Worm (Caenorhabditis elegans) whole organism, young adult: Measurements from ENCODE around the gene spin-1.

ENCODE experiments used
- egrh-3 ChIP-seq: fragments of 200-800 bp; sonication (Bioruptor generic); IDR thresholded peaks from 2 replicates; pipeline ENCODE4 v1.3.6; 2022; ENCODE audit warnings: missing genetic modification reagents, missing genetic modification characterization, missing compliant biosample characterization
- nhr-179 ChIP-seq: sonication (generic microtip); optimal IDR thresholded peaks from 2 replicates; lab custom pipeline; 2016; ENCODE audit warnings: mild to moderate bottlenecking, missing genetic modification characterization, missing compliant biosample characterization
- snpc-4 ChIP-seq, 5 experiments: fragments of 150-350 bp in 1 of 5; sonication (generic microtip) in 4 of 5; optimal IDR thresholded peaks; 2 replicates each; lab custom pipeline; 2014 to 2018; ENCODE audit warnings: missing genetic modification characterization in 5 of 5, missing biosample characterization in 3 of 5, antibody characterized with exemption in 2 of 5, mild to moderate bottlenecking in 2 of 5, missing compliant biosample characterization in 2 of 5, missing genotype in 2 of 5, moderate library complexity in 2 of 5, missing genetic modification reagents in 1 of 5
- ztf-6 ChIP-seq: fragments of 200-800 bp; sonication (Bioruptor generic); IDR thresholded peaks from 2 replicates; pipeline ENCODE4 v1.3.6; 2022; ENCODE audit warnings: missing genetic modification reagents, missing genetic modification characterization, missing compliant biosample characterization

- TF ChIP-seq snpc-4 (GFP tag; optimal IDR thresholded peaks at IDR 0.05; lab: Kevin White, UChicago) (no peak), snpc-4 (tag; optimal IDR thresholded peaks at IDR 0.05; lab: Kevin White, UChicago) (no peak), egrh-3 (no peak), nhr-179 (tag; lab: Kevin White, UChicago) (no peak), ztf-6 (GFP tag; lab: Robert Waterston, UW) (no peak)
Observed at ce11 chrV:12121274-12121673, 6.5 kb downstream of the spin-1 start, which contains the start of gene C13C4.6.
